Fruit fly (Drosophila melanogaster): ENCODE data around the gene CG9356.

The CG9356 gene

dm6 chr3R:9394385-9395042, 9.6 kb downstream of the CG9356 start, which contains the start of gene FER (continued):
- TF ChIP-seq Hr51 (GFP tag; optimal IDR thresholded peaks at IDR 0.05) = peak in 1 of 2 experiments; percentile 24
- peak; percentile 33; the same call in 1 of the 2 replicates for TF ChIP-seq Xrp1 (GFP tag; IDR thresholded peaks at IDR 0.05)
- TF ChIP-seq bsh (GFP tag; optimal IDR thresholded peaks at IDR 0.05) = peak; percentile 1 to 22
- TF ChIP-seq CG18262 (tag; optimal IDR thresholded peaks at IDR 0.05) = peak; percentile 11
- TF ChIP-seq dm (GFP tag; optimal IDR thresholded peaks at IDR 0.05) = no peak
- TF ChIP-seq slbo (GFP tag; IDR thresholded peaks at IDR 0.05) = peak; percentile 50
- peak; percentile 85 for TF ChIP-seq ci (GFP tag; IDR thresholded peaks at IDR 0.05)
- TF ChIP-seq CG18011 (GFP tag; optimal IDR thresholded peaks at IDR 0.05) = no peak
- TF ChIP-seq Dref (GFP tag; IDR thresholded peaks at IDR 0.05) = no peak
- TF ChIP-seq amos (GFP tag; IDR thresholded peaks at IDR 0.05; ENCODE audit: partially characterized antibody) = peak; percentile 74; the same call in 1 of the 2 replicates
- TF ChIP-seq ro (GFP tag; IDR thresholded peaks at IDR 0.05) = no peak
- TF ChIP-seq tna (GFP tag; IDR thresholded peaks at IDR 0.05; ENCODE audit: partially characterized antibody) = peak; percentile 81
- TF ChIP-seq CG13296 (GFP tag; optimal IDR thresholded peaks at IDR 0.05) = peak; percentile 49
- TF ChIP-seq sna (GFP tag; IDR thresholded peaks at IDR 0.05; ENCODE audit: partially characterized antibody) = 0 out of 2 replicates have a peak, but pooled peaks have one; percentile 40
- no peak for TF ChIP-seq CG12104 (GFP tag; optimal IDR thresholded peaks at IDR 0.05)
- no peak for TF ChIP-seq cad (GFP tag; optimal IDR thresholded peaks at IDR 0.05)
- peak; percentile 1 for TF ChIP-seq CG11504 (tag; optimal IDR thresholded peaks at IDR 0.05)
- TF ChIP-seq E2f1 (GFP tag; IDR thresholded peaks at IDR 0.05) = peak; percentile 30; the same call in 1 of the 2 replicates
- TF ChIP-seq CG2116 (GFP tag; optimal IDR thresholded peaks at IDR 0.05) = no peak
- TF ChIP-seq psq (GFP tag; optimal IDR thresholded peaks at IDR 0.05) = no peak
- TF ChIP-seq CG17359 (tag; optimal IDR thresholded peaks at IDR 0.05) = peak; percentile 32
- TF ChIP-seq en (GFP tag; optimal IDR thresholded peaks at IDR 0.05) = no peak
- TF ChIP-seq CG2712 (tag; optimal IDR thresholded peaks at IDR 0.05) = peak; percentile 17
- TF ChIP-seq grau (tag; optimal IDR thresholded peaks at IDR 0.05) = peak; percentile 11
- no peak for TF ChIP-seq CG3847 (GFP tag; IDR thresholded peaks at IDR 0.05)
- peak; percentile 63; the same call in 2 of the 3 replicates for TF ChIP-seq so (GFP tag; IDR thresholded peaks at IDR 0.05)
- TF ChIP-seq Kr (GFP tag; optimal IDR thresholded peaks at IDR 0.05) = no peak
- no peak for TF ChIP-seq Hr39 (optimal IDR thresholded peaks at IDR 0.05)
- no peak for TF ChIP-seq unpg (GFP tag; optimal IDR thresholded peaks at IDR 0.05)
- no peak for TF ChIP-seq Hand (GFP tag; optimal IDR thresholded peaks at IDR 0.05)
- peak; percentile 0 for TF ChIP-seq HLH54F (GFP tag; optimal IDR thresholded peaks at IDR 0.05)
- TF ChIP-seq CG17568 (GFP tag; optimal IDR thresholded peaks at IDR 0.05) = peak; percentile 35
- no peak for TF ChIP-seq CoRest (tag; optimal IDR thresholded peaks at IDR 0.05)
- no peak for TF ChIP-seq pros (GFP tag; optimal IDR thresholded peaks at IDR 0.05)
- peak; percentile 63 for TF ChIP-seq CG15514 (GFP tag; optimal IDR thresholded peaks at IDR 0.05)
- TF ChIP-seq CG30020 (tag; optimal IDR thresholded peaks at IDR 0.05) = no peak
- no peak for TF ChIP-seq h (optimal IDR thresholded peaks at IDR 0.05)
- peak; percentile 57 for TF ChIP-seq Nf-YC (tag; optimal IDR thresholded peaks at IDR 0.05)
- no peak for TF ChIP-seq danr (GFP tag; IDR thresholded peaks at IDR 0.05)
- peak; percentile 24 for TF ChIP-seq CG10267 (tag; optimal IDR thresholded peaks at IDR 0.05)
- TF ChIP-seq CG8089 (GFP tag; optimal IDR thresholded peaks at IDR 0.05) = no peak
- TF ChIP-seq Opbp (GFP tag; IDR thresholded peaks at IDR 0.05; ENCODE audit: partially characterized antibody) = peak; percentile 70
- TF ChIP-seq gsb (GFP tag; IDR thresholded peaks at IDR 0.05) = no peak
- no peak for TF ChIP-seq CG6689 (GFP tag; IDR thresholded peaks at IDR 0.05)
- TF ChIP-seq CG18619 (GFP tag; optimal IDR thresholded peaks at IDR 0.05) = no peak
- TF ChIP-seq dmrt99B (tag; optimal IDR thresholded peaks at IDR 0.05) = peak; percentile 14
- no peak for TF ChIP-seq dimm (GFP tag; IDR thresholded peaks at IDR 0.05)
- peak; percentile 5 for TF ChIP-seq org-1 (GFP tag; optimal IDR thresholded peaks at IDR 0.05)
- TF ChIP-seq Abd-B (GFP tag; optimal IDR thresholded peaks at IDR 0.05) = no peak
- TF ChIP-seq CG3163 (GFP tag; optimal IDR thresholded peaks at IDR 0.05) = peak; percentile 48

All from whole organism, embryonic.